Worm (Caenorhabditis elegans) whole organism, L3 larva: Measurements from ENCODE around the gene ZC443.1.

ENCODE experiments used
- ama-1 ChIP-seq: fragments of 150-350 bp; optimal IDR thresholded peaks from 2 replicates; lab custom pipeline; 2018
- ceh-16 ChIP-seq: sonication (generic microtip); optimal IDR thresholded peaks from 2 replicates; lab custom pipeline; 2017; ENCODE audit warnings: missing biosample characterization, missing genetic modification characterization
- ceh-28 ChIP-seq: fragments of 150-350 bp; optimal IDR thresholded peaks from 2 replicates; lab custom pipeline; 2014; ENCODE audit warnings: missing biosample characterization, missing genetic modification reagents, missing genetic modification characterization
- ceh-82 ChIP-seq: fragments of 150-350 bp; optimal IDR thresholded peaks from 2 replicates; lab custom pipeline; 2014; ENCODE audit warnings: missing biosample characterization, missing genetic modification characterization
- egl-27 ChIP-seq: sonication (generic microtip); optimal IDR thresholded peaks from 4 replicates; lab custom pipeline; 2017; ENCODE audit warnings: missing biosample characterization, missing genetic modification reagents, missing genetic modification characterization
- nfya-1 ChIP-seq: sonication (generic microtip); optimal IDR thresholded peaks from 2 replicates; lab custom pipeline; 2017; ENCODE audit warnings: missing genetic modification characterization, mild to moderate bottlenecking, missing compliant biosample characterization, antibody characterized with exemption, moderate library complexity; ENCODE audit not compliant: insufficient read depth
- nhr-11 ChIP-seq: fragments of 150-350 bp; optimal IDR thresholded peaks from 2 replicates; lab custom pipeline; 2014; ENCODE audit warnings: missing biosample characterization, missing genetic modification characterization
- nhr-237 ChIP-seq: fragments of 150-350 bp; optimal IDR thresholded peaks from 2 replicates; lab custom pipeline; 2014; ENCODE audit warnings: missing biosample characterization, missing genetic modification characterization
- nhr-77 ChIP-seq: fragments of 150-350 bp; optimal IDR thresholded peaks from 2 replicates; lab custom pipeline; 2014; ENCODE audit warnings: missing biosample characterization, missing genetic modification characterization
- pha-4 ChIP-seq: fragments of 150-350 bp; optimal IDR thresholded peaks from 2 replicates; lab custom pipeline; 2014; ENCODE audit warnings: missing biosample characterization, missing genetic modification reagents, missing genetic modification characterization
- tbx-2 ChIP-seq: sonication (generic microtip); optimal IDR thresholded peaks from 2 replicates; lab custom pipeline; 2016; ENCODE audit warnings: mild to moderate bottlenecking, missing genetic modification characterization, missing compliant biosample characterization
- unc-39 ChIP-seq: sonication (generic microtip); optimal IDR thresholded peaks from 4 replicates; lab custom pipeline; 2017; ENCODE audit warnings: missing biosample characterization, missing genetic modification characterization
- zag-1 ChIP-seq: fragments of 150-350 bp; optimal IDR thresholded peaks from 2 replicates; lab custom pipeline; 2014; ENCODE audit warnings: missing biosample characterization, missing genetic modification characterization

DNA sequence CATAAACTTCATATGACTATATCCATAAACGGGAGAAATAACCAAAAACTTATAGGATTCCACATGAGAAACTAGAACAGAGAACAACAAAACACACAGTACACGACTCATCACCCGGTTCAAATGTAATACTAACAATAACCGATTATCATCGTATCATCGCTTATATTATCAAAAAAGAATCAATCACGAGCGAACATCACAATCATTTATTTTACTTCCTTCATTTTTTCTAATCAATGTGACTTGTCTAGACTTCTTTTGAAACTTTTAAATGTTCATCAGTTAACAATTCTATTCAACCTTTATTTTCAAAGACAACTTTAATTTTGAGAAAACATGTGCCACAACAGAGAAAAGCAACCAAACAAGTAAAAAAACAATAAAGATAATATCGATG is 14.7 kb downstream of the ZC443.1 start, which contains the start of gene ugt-4:
- TF ChIP-seq ceh-82: no peak
- no peak for TF ChIP-seq ceh-16
- no peak for TF ChIP-seq zag-1 (tag; lab: Kevin White, UChicago)
- no peak for TF ChIP-seq egl-27
- no peak for TF ChIP-seq unc-39 (tag; lab: Kevin White, UChicago)
- TF ChIP-seq nhr-237 (tag; lab: Kevin White, UChicago): no peak
- TF ChIP-seq nhr-11 (tag; lab: Kevin White, UChicago): no peak
- TF ChIP-seq ceh-28: no peak
- TF ChIP-seq tbx-2 (tag; lab: Kevin White, UChicago): no peak
- no peak for TF ChIP-seq nfya-1 (tag; lab: Kevin White, UChicago)
- TF ChIP-seq nhr-77 (tag; lab: Kevin White, UChicago): no peak
- TF ChIP-seq pha-4 (tag; lab: Kevin White, UChicago): peak; percentile 20
- no peak for TF ChIP-seq ama-1 (lab: Kevin White, UChicago)
